Worm (Caenorhabditis elegans) whole organism, young adult: ENCODE measurements around the gene sre-2.
A peak's percentile ranks its signal among the peaks of the same experiment; 100 is the strongest.

Experiments
- B0019.2 ChIP-seq: fragments of 200-800 bp; sonication (Bioruptor generic); conservative IDR thresholded peaks from 2 replicates; pipeline ENCODE4 v1.3.6; 2022; ENCODE audit warnings: missing genetic modification reagents, missing genetic modification characterization, missing compliant biosample characterization
- C06A6.2 ChIP-seq: fragments of 200-800 bp; sonication (Bioruptor generic); conservative IDR thresholded peaks from 2 replicates; pipeline ENCODE4 v1.3.6; 2022; ENCODE audit warnings: missing genetic modification characterization, missing compliant biosample characterization
- F22D6.2 ChIP-seq: sonication (generic microtip); optimal IDR thresholded peaks from 2 replicates; lab custom pipeline; 2016; ENCODE audit warnings: mild to moderate bottlenecking, missing genetic modification characterization, missing compliant biosample characterization
- F52B5.7 ChIP-seq: sonication (generic microtip); optimal IDR thresholded peaks from 2 replicates; lab custom pipeline; 2016; ENCODE audit warnings: mild to moderate bottlenecking, missing genetic modification characterization, missing compliant biosample characterization
- Y53F4B.3 ChIP-seq: fragments of 200-800 bp; sonication (Bioruptor generic); IDR thresholded peaks from 2 replicates; pipeline ENCODE4 v1.3.6; 2022; ENCODE audit warnings: missing genetic modification reagents, missing genetic modification characterization, missing compliant biosample characterization
- Y56A3A.18 ChIP-seq: fragments of 200-800 bp; sonication (Bioruptor generic); IDR thresholded peaks from 2 replicates; pipeline ENCODE4 v1.3.6; 2022; ENCODE audit warnings: missing genetic modification reagents, missing genetic modification characterization, missing compliant biosample characterization
- Y79H2A.3 ChIP-seq: fragments of 200-800 bp; sonication (Bioruptor generic); conservative IDR thresholded peaks from 2 replicates; pipeline ENCODE4 v1.3.6; 2022; ENCODE audit warnings: missing genetic modification reagents, missing genetic modification characterization, missing compliant biosample characterization
- Y95B8A.8 ChIP-seq: fragments of 200-800 bp; sonication (Bioruptor generic); IDR thresholded peaks from 2 replicates; pipeline ENCODE4 v1.3.6; 2022; ENCODE audit warnings: missing genetic modification reagents, missing genetic modification characterization, missing compliant biosample characterization
- ZK185.1 ChIP-seq: sonication (generic microtip); optimal IDR thresholded peaks from 2 replicates; lab custom pipeline; 2016; ENCODE audit warnings: mild to moderate bottlenecking, missing genetic modification characterization, missing compliant biosample characterization; ENCODE audit not compliant: poor library complexity, severe bottlenecking
- atf-7 ChIP-seq: sonication (generic microtip); optimal IDR thresholded peaks from 2 replicates; lab custom pipeline; 2017; ENCODE audit warnings: mild to moderate bottlenecking, missing genetic modification characterization, missing compliant biosample characterization
- attf-3 ChIP-seq: fragments of 200-800 bp; sonication (Bioruptor generic); conservative IDR thresholded peaks from 2 replicates; pipeline ENCODE4 v1.3.6; 2022; ENCODE audit warnings: missing genetic modification reagents, missing genetic modification characterization, missing compliant biosample characterization
- attf-6 ChIP-seq: fragments of 200-800 bp; sonication (Bioruptor generic); IDR thresholded peaks from 2 replicates; pipeline ENCODE4 v1.3.6; 2022; ENCODE audit warnings: missing genetic modification reagents, missing genetic modification characterization, missing compliant biosample characterization
- ceh-100 ChIP-seq: fragments of 200-800 bp; sonication (Bioruptor generic); IDR thresholded peaks from 2 replicates; pipeline ENCODE4 v1.3.6; 2022; ENCODE audit warnings: missing genetic modification reagents, missing genetic modification characterization, missing compliant biosample characterization
- ceh-91 ChIP-seq: fragments of 200-800 bp; sonication (Bioruptor generic); IDR thresholded peaks from 2 replicates; pipeline ENCODE4 v1.3.6; 2022; ENCODE audit warnings: missing genetic modification reagents, missing genetic modification characterization, missing compliant biosample characterization
- chd-7 ChIP-seq: sonication (generic microtip); optimal IDR thresholded peaks from 2 replicates; lab custom pipeline; 2016; ENCODE audit warnings: mild to moderate bottlenecking, missing genetic modification characterization, moderate library complexity, missing compliant biosample characterization
- die-1 ChIP-seq: sonication (generic microtip); optimal IDR thresholded peaks from 2 replicates; lab custom pipeline; 2016; ENCODE audit warnings: missing genotype, mild to moderate bottlenecking, missing genetic modification characterization, missing compliant biosample characterization
- dpl-1 ChIP-seq: fragments of 150-350 bp; optimal IDR thresholded peaks from 2 replicates; lab custom pipeline; 2014; ENCODE audit warnings: missing biosample characterization, missing genetic modification reagents, missing genetic modification characterization
- egl-18 ChIP-seq: fragments of 200-800 bp; sonication (Bioruptor generic); IDR thresholded peaks from 2 replicates; pipeline ENCODE4 v1.3.6; 2022; ENCODE audit warnings: missing genetic modification reagents, missing genetic modification characterization, missing compliant biosample characterization
- ekl-4 ChIP-seq: fragments of 200-800 bp; sonication (Bioruptor generic); IDR thresholded peaks from 2 replicates; pipeline ENCODE4 v1.3.6; 2022; ENCODE audit warnings: missing genetic modification reagents, missing genetic modification characterization, missing compliant biosample characterization
- fkh-3 ChIP-seq: sonication (generic microtip); optimal IDR thresholded peaks from 2 replicates; lab custom pipeline; 2016; ENCODE audit warnings: mild to moderate bottlenecking, missing genetic modification characterization, missing compliant biosample characterization
- hlh-26 ChIP-seq: fragments of 200-800 bp; sonication (Bioruptor generic); conservative IDR thresholded peaks from 2 replicates; pipeline ENCODE4 v1.3.6; 2022; ENCODE audit warnings: missing genetic modification reagents, missing genetic modification characterization, missing compliant biosample characterization
- let-607 ChIP-seq, 2 experiments: fragments of 200-800 bp in 1 of 2; sonication (Bioruptor generic) in 1 of 2; sonication (generic microtip) in 1 of 2; optimal IDR thresholded peaks; 2 replicates each; lab custom pipeline; 2016 to 2018; ENCODE audit warnings: mild to moderate bottlenecking in 2 of 2, missing compliant biosample characterization in 2 of 2, missing genetic modification characterization in 2 of 2, moderate library complexity in 2 of 2, missing genotype in 1 of 2
- lin-26 ChIP-seq: fragments of 200-800 bp; sonication (Bioruptor generic); IDR thresholded peaks from 2 replicates; pipeline ENCODE4 v1.3.6; 2022; ENCODE audit warnings: missing genetic modification reagents, missing genetic modification characterization, missing compliant biosample characterization
- lin-40 ChIP-seq: sonication (generic microtip); optimal IDR thresholded peaks from 2 replicates; lab custom pipeline; 2016; ENCODE audit warnings: missing genetic modification characterization, mild to moderate bottlenecking, missing compliant biosample characterization, missing genotype, missing genetic modification reagents
- mcd-1 ChIP-seq: fragments of 200-800 bp; sonication (Bioruptor generic); IDR thresholded peaks from 2 replicates; pipeline ENCODE4 v1.3.6; 2022; ENCODE audit warnings: missing genetic modification reagents, missing genetic modification characterization, missing compliant biosample characterization
- mel-28 ChIP-seq: sonication (generic microtip); optimal IDR thresholded peaks from 2 replicates; lab custom pipeline; 2016; ENCODE audit warnings: borderline replicate concordance, mild to moderate bottlenecking, missing genetic modification characterization, missing compliant biosample characterization
- nfya-2 ChIP-seq: fragments of 200-800 bp; sonication (Bioruptor generic); IDR thresholded peaks from 2 replicates; pipeline ENCODE4 v1.3.6; 2022; ENCODE audit warnings: missing genetic modification reagents, missing genetic modification characterization, missing compliant biosample characterization
- nhr-27 ChIP-seq: fragments of 200-800 bp; sonication (Bioruptor generic); optimal IDR thresholded peaks from 2 replicates; lab custom pipeline; 2018; ENCODE audit warnings: mild to moderate bottlenecking, missing genetic modification characterization, moderate library complexity, missing compliant biosample characterization
- nhr-80 ChIP-seq: sonication (generic microtip); optimal IDR thresholded peaks from 2 replicates; lab custom pipeline; 2016; ENCODE audit warnings: missing genetic modification characterization, missing compliant biosample characterization
- pha-4 ChIP-seq: fragments of 150-350 bp; sonication (generic microtip); optimal IDR thresholded peaks from 2 replicates; lab custom pipeline; 2014; ENCODE audit warnings: missing biosample characterization, missing genetic modification reagents, missing genetic modification characterization
- rcor-1 ChIP-seq: fragments of 200-800 bp; sonication (Bioruptor generic); IDR thresholded peaks from 2 replicates; pipeline ENCODE4 v1.3.6; 2022; ENCODE audit warnings: missing genetic modification reagents, missing genetic modification characterization, missing compliant biosample characterization
- sea-2 ChIP-seq: fragments of 200-800 bp; sonication (Bioruptor generic); IDR thresholded peaks from 2 replicates; pipeline ENCODE4 v1.3.6; 2022; ENCODE audit warnings: missing genetic modification characterization, missing compliant biosample characterization
- snpc-1.1 ChIP-seq: sonication (generic microtip); optimal IDR thresholded peaks from 2 replicates; lab custom pipeline; 2017; ENCODE audit warnings: missing genetic modification characterization, mild to moderate bottlenecking, missing compliant biosample characterization, antibody characterized with exemption, moderate library complexity, missing genotype, missing genetic modification reagents; ENCODE audit not compliant: insufficient read depth
- sptf-2 ChIP-seq: fragments of 200-800 bp; sonication (Bioruptor generic); optimal IDR thresholded peaks from 2 replicates; lab custom pipeline; 2018; ENCODE audit warnings: mild to moderate bottlenecking, missing genetic modification characterization, missing compliant biosample characterization
- tbx-9 ChIP-seq: sonication (generic microtip); optimal IDR thresholded peaks from 2 replicates; lab custom pipeline; 2016; ENCODE audit warnings: borderline replicate concordance, missing genetic modification characterization, inconsistent platforms, missing compliant biosample characterization
- unc-62 ChIP-seq: fragments of 150-350 bp; optimal IDR thresholded peaks from 2 replicates; lab custom pipeline; 2014; ENCODE audit warnings: missing biosample characterization, missing genetic modification reagents, missing genetic modification characterization
- ztf-18 ChIP-seq: sonication (generic microtip); optimal IDR thresholded peaks from 2 replicates; lab custom pipeline; 2016; ENCODE audit warnings: missing genotype, mild to moderate bottlenecking, missing genetic modification characterization, missing compliant biosample characterization
- ztf-3 ChIP-seq: fragments of 200-800 bp; sonication (Bioruptor generic); optimal IDR thresholded peaks from 2 replicates; lab custom pipeline; 2018; ENCODE audit warnings: mild to moderate bottlenecking, missing genetic modification characterization, missing compliant biosample characterization
- ztf-6 ChIP-seq: fragments of 200-800 bp; sonication (Bioruptor generic); IDR thresholded peaks from 2 replicates; pipeline ENCODE4 v1.3.6; 2022; ENCODE audit warnings: missing genetic modification reagents, missing genetic modification characterization, missing compliant biosample characterization

sre-2 gene

ce11 chrII:8106921-8107695, 5.2 kb upstream of the sre-2 start, which contains the start of the genes chst-1 and C41C4.9 (continued):
- TF ChIP-seq let-607 (tag; optimal IDR thresholded peaks at IDR 0.05; lab: Kevin White, UChicago) (peak; percentile 52 to 68), B0019.2 (GFP tag; lab: Robert Waterston, UW) (no peak), Y79H2A.3 (GFP tag; lab: Robert Waterston, UW) (peak; percentile 68; the same call in 1 of the 2 replicates), ztf-3 (GFP tag; lab: Kevin White, UChicago) (peak; percentile 36), nfya-2 (GFP tag; lab: Robert Waterston, UW) (no peak), ztf-6 (GFP tag; lab: Robert Waterston, UW) (peak; percentile 29; the same call in 1 of the 2 replicates), Y56A3A.18 (GFP tag; lab: Robert Waterston, UW) (peak; percentile 93), nhr-80 (peak; percentile 75), lin-26 (peak; percentile 98; the same call in 1 of the 2 replicates), dpl-1 (GFP tag; lab: Kevin White, UChicago) (no peak), attf-6 (GFP tag; lab: Robert Waterston, UW) (peak; percentile 51; the same call in 1 of the 2 replicates), atf-7 (peak; percentile 91), egl-18 (GFP tag; lab: Robert Waterston, UW) (no peak), C06A6.2 (GFP tag; lab: Robert Waterston, UW) (peak; percentile 53; the same call in 1 of the 2 replicates), nhr-27 (tag; lab: Kevin White, UChicago) (no peak), sptf-2 (GFP tag; lab: Kevin White, UChicago) (peak; percentile 94), ztf-18 (tag; lab: Kevin White, UChicago) (peak; percentile 87), ekl-4 (peak; percentile 91), lin-40 (tag; lab: Kevin White, UChicago) (no peak), mel-28 (tag; lab: Kevin White, UChicago) (no peak), hlh-26 (no peak), fkh-3 (tag; lab: Kevin White, UChicago) (peak; percentile 84), snpc-1.1 (tag; lab: Kevin White, UChicago) (peak; percentile 30), chd-7 (tag; lab: Kevin White, UChicago) (peak; percentile 88), unc-62 (GFP tag; lab: Kevin White, UChicago) (no peak), Y95B8A.8 (GFP tag; lab: Robert Waterston, UW) (no peak), Y53F4B.3 (no peak), attf-3 (GFP tag; lab: Robert Waterston, UW) (peak; percentile 61), ceh-91 (GFP tag; lab: Robert Waterston, UW) (no peak), pha-4 (tag; lab: Kevin White, UChicago) (no peak), tbx-9 (tag; lab: Kevin White, UChicago) (peak; percentile 61), F22D6.2 (tag; lab: Kevin White, UChicago) (peak; percentile 74), mcd-1 (no peak), ceh-100 (GFP tag; lab: Robert Waterston, UW) (peak; percentile 75), F52B5.7 (tag; lab: Kevin White, UChicago) (peak; percentile 94), sea-2 (GFP tag; lab: Robert Waterston, UW) (no peak), ZK185.1 (tag; lab: Kevin White, UChicago) (peak; percentile 80), die-1 (tag; lab: Kevin White, UChicago) (peak; percentile 96), rcor-1 (peak; percentile 75)
